Worm (Caenorhabditis elegans): Measurements from ENCODE around the gene tbc-9.

Gene tbc-9

DNA sequence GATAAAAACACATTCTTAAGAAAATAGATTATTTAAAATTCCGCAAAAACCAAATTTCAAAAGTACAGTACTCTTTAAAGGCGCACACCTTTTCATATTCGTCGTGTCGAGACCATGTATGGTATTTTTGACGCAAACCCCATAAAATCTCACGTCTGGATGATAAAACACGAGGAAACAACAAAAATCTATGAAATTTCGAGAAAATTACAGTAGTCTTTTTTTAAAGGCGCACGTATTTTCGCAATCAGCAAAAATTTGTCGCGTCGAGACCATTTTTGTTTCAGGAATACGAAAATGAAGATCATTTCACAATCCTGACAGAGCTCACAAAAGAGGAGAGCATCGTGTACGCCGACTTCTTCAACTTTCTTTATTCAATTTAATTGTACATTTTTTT is 10.4 kb upstream of the tbc-9 start:
- TF ChIP-seq ztf-7 (tag; optimal IDR thresholded peaks at IDR 0.05) (no peak), snpc-1.2 (GFP tag; IDR thresholded peaks at IDR 0.05) (peak; percentile 53; the same call in 1 of the 2 replicates), mdt-29 (GFP tag; IDR thresholded peaks at IDR 0.05) (no peak), mxl-3 (GFP tag; optimal IDR thresholded peaks at IDR 0.05) (no peak), snpc-4 (tag; optimal IDR thresholded peaks at IDR 0.05) (no peak), pha-4 (GFP tag; IDR thresholded peaks at IDR 0.05) (0 out of 2 replicates have a peak, but pooled peaks have one; percentile 31), pha-4 (tag; optimal IDR thresholded peaks at IDR 0.05) (no peak), mxl-2 (GFP tag; conservative IDR thresholded peaks at IDR 0.05) (no peak), aha-1 (tag) (peak; percentile 76), ZK546.5 (tag; optimal IDR thresholded peaks at IDR 0.05) (no peak), lin-39 (tag; optimal IDR thresholded peaks at IDR 0.05) (no peak), hlh-11 (tag; optimal IDR thresholded peaks at IDR 0.05) (no peak), unc-62 (GFP tag; optimal IDR thresholded peaks at IDR 0.05 in 1 of 2) (peak in 1 of 2 experiments; percentile 23), unc-62 (tag; optimal IDR thresholded peaks at IDR 0.05) (no peak), daf-16 (GFP tag; optimal IDR thresholded peaks at IDR 0.05) (no peak), daf-16 (tag; optimal IDR thresholded peaks at IDR 0.05) (peak; percentile 23), gei-8 (GFP tag; optimal IDR thresholded peaks at IDR 0.05) (no peak), arid-1 (GFP tag; conservative IDR thresholded peaks at IDR 0.05) (0 out of 2 replicates have a peak, but pooled peaks have one; percentile 16), php-3 (GFP tag; IDR thresholded peaks at IDR 0.05) (no peak)

- TF ChIP-seq Y48G9A.11 (GFP tag; IDR thresholded peaks at IDR 0.05) (peak; percentile 46; the same call in 1 of the 2 replicates), cey-2 (tag; optimal IDR thresholded peaks at IDR 0.05; ENCODE audit: borderline replicate concordance, insufficient read depth) (no peak), set-16 (GFP tag; IDR thresholded peaks at IDR 0.05) (no peak), nhr-28 (tag; optimal IDR thresholded peaks at IDR 0.05) (no peak), F49E8.2 (tag; optimal IDR thresholded peaks at IDR 0.05; ENCODE audit: borderline replicate concordance) (peak; percentile 86), aha-1 (tag) (no peak), ceh-28 (tag; optimal IDR thresholded peaks at IDR 0.05) (no peak), zfp-2 (tag; optimal IDR thresholded peaks at IDR 0.05) (no peak), dmd-6 (GFP tag; IDR thresholded peaks at IDR 0.05) (no peak), gei-8 (GFP tag; optimal IDR thresholded peaks at IDR 0.05) (no peak), daf-12 (tag; optimal IDR thresholded peaks at IDR 0.05) (no peak), lin-38 (GFP tag; IDR thresholded peaks at IDR 0.05) (peak; percentile 69), mxl-3 (GFP tag; optimal IDR thresholded peaks at IDR 0.05) (no peak), lsy-2 (tag; optimal IDR thresholded peaks at IDR 0.05) (no peak), snpc-1.2 (GFP tag; IDR thresholded peaks at IDR 0.05) (peak; percentile 94), lin-1 (GFP tag; IDR thresholded peaks at IDR 0.05) (no peak), dmd-8 (GFP tag; IDR thresholded peaks at IDR 0.05) (no peak), mep-1 (tag; optimal IDR thresholded peaks at IDR 0.05) (no peak), nhr-6 (tag; optimal IDR thresholded peaks at IDR 0.05) (no peak), nhr-25 (tag; optimal IDR thresholded peaks at IDR 0.05; ENCODE audit: borderline replicate concordance, insufficient read depth) (no peak), ceh-62 (tag; optimal IDR thresholded peaks at IDR 0.05) (no peak), Y105C5A.15 (GFP tag; IDR thresholded peaks at IDR 0.05) (no peak), ctbp-1 (GFP tag; IDR thresholded peaks at IDR 0.05) (no peak), unc-130 (GFP tag; optimal IDR thresholded peaks at IDR 0.05) (peak; percentile 63), zag-1 (tag; optimal IDR thresholded peaks at IDR 0.05) (no peak), daf-19 (GFP tag; conservative IDR thresholded peaks at IDR 0.05) (no peak), dpl-1 (GFP tag; optimal IDR thresholded peaks at IDR 0.05) (no peak), Y75B8A.6 (GFP tag; IDR thresholded peaks at IDR 0.05) (no peak), F26F4.8 (GFP tag; conservative IDR thresholded peaks at IDR 0.05) (no peak), zfp-3 (GFP tag; conservative IDR thresholded peaks at IDR 0.05) (no peak), lir-3 (tag; optimal IDR thresholded peaks at IDR 0.05) (no peak)
Observed at ce11 chrIV:13512112-13512569, 9.5 kb upstream of the tbc-9 start, which contains the start of gene puf-3. TSS of gene puf-3 (minus strand) at chrIV:13512162.

Measured in whole organism, L4 larva.